Worm (Caenorhabditis elegans) whole organism, L3 larva: Measurements from ENCODE around the gene gst-27.

Experiments
- aly-2 ChIP-seq: fragments of 150-350 bp; optimal IDR thresholded peaks from 2 replicates; lab custom pipeline; 2014; ENCODE audit warnings: missing biosample characterization, missing genetic modification characterization
- hmg-11 ChIP-seq: sonication (generic microtip); optimal IDR thresholded peaks from 2 replicates; lab custom pipeline; 2016; ENCODE audit warnings: missing genetic modification characterization, missing compliant biosample characterization
- nhr-77 ChIP-seq: fragments of 150-350 bp; optimal IDR thresholded peaks from 2 replicates; lab custom pipeline; 2014; ENCODE audit warnings: missing biosample characterization, missing genetic modification characterization
- snpc-4 ChIP-seq: fragments of 150-350 bp; optimal IDR thresholded peaks from 2 replicates; lab custom pipeline; 2014; ENCODE audit warnings: missing biosample characterization, missing genetic modification characterization

DNA sequence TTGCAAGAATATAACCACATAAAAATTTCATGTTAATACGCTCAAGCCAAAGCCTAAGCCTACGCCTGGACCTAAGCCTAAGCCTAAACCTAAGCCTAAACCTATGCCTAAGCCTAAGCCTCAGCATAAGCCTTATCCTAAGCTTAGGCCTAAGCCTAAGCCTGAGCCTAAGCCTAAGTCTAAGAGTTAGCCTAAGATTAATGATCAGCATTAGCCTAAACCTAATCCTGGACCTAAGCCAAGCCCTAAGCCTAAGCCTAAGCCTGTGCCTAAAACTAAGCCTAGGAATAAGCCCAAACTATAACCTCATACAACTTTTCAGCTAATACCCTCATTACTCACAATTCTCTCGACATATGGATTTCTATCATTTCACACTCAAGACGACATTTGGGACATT, 7.2 kb downstream of the gst-27 start:
- TF ChIP-seq aly-2 (tag; lab: Kevin White, UChicago) = no peak
- no peak for TF ChIP-seq snpc-4 (tag; lab: Kevin White, UChicago)
- TF ChIP-seq hmg-11 = no peak
- TF ChIP-seq nhr-77 = no peak
